Worm (Caenorhabditis elegans) whole organism, L4/young adult: ENCODE results near the gene C14E2.4.

ENCODE experiments used
- W03F9.2 ChIP-seq: fragments of 150-350 bp; optimal IDR thresholded peaks from 2 replicates; lab custom pipeline; 2014; ENCODE audit warnings: missing biosample characterization, missing genetic modification characterization
- dao-5 ChIP-seq: sonication (generic microtip); optimal IDR thresholded peaks from 2 replicates; lab custom pipeline; 2016; ENCODE audit warnings: missing genotype, missing genetic modification characterization, moderate library complexity, missing compliant biosample characterization
- him-1 ChIP-seq: sonication (generic microtip); optimal IDR thresholded peaks from 2 replicates; lab custom pipeline; 2016; ENCODE audit warnings: missing genotype, missing genetic modification reagents, missing genetic modification characterization, missing compliant biosample characterization

C14E2.4 gene

ce11 chrX:1821235-1821634 is at the start of gene C14E2.4:
Gene C14E2.4 (minus strand): TSS chrX:1821335.
- no peak for TF ChIP-seq him-1 (tag; lab: Kevin White, UChicago)

ce11 chrX:1864946-1865345 is 43.8 kb upstream of the C14E2.4 start, which contains the start of gene tbx-41:
Gene tbx-41 (plus strand): TSS chrX:1865246.
- no peak for TF ChIP-seq him-1 (tag; lab: Kevin White, UChicago)

DNA sequence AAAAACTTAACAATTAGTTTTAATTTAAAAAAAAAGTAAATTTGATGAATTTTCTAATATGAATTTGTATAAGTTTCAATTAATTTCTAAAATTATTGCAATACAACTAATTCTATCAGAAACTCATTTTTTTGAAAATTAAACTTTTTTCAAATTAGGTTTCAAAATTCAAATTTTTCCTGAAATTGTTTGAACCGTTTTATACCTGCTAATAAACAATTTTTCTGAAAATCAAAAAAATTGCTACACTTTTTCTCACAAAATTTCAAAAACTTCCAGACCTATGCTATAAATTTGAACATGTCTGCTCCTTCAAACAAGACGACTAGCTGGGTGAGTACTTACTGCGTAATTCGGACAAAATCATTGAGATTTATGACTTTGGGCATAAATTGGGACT is 39.3 kb upstream of the C14E2.4 start, which contains the start of gene T26C11.8:
Gene T26C11.8, plus strand, starts transcription at position 301 of the 400 bp plus-strand sequence.
- no peak for TF ChIP-seq W03F9.2 (tag; lab: Kevin White, UChicago)
- TF ChIP-seq dao-5 = no peak
- TF ChIP-seq him-1 (tag; lab: Kevin White, UChicago) = no peak

- TF ChIP-seq him-1 (tag; lab: Kevin White, UChicago) (no peak), dao-5 (peak; percentile 8)
Measured at ce11 chrX:1858616-1859015, 37.5 kb upstream of the C14E2.4 start.

ce11 chrX:1857777-1858176 is 36.6 kb upstream of the C14E2.4 start:
- no peak for TF ChIP-seq dao-5
- no peak for TF ChIP-seq W03F9.2 (tag; lab: Kevin White, UChicago)
- no peak for TF ChIP-seq him-1 (tag; lab: Kevin White, UChicago)

- no peak for TF ChIP-seq W03F9.2 (tag; lab: Kevin White, UChicago)
- TF ChIP-seq dao-5 = no peak
- no peak for TF ChIP-seq him-1 (tag; lab: Kevin White, UChicago)
Measured at ce11 chrX:1856160-1856559, 35.0 kb upstream of the C14E2.4 start, which contains the start of gene ceh-39. Gene ceh-39 (minus strand): TSS chrX:1856172.

ce11 chrX:1853596-1853995 is 32.5 kb upstream of the C14E2.4 start, which contains the start of gene T26C11.9:
Gene T26C11.9 (minus strand): TSS chrX:1853849.
- no peak for TF ChIP-seq dao-5
- TF ChIP-seq W03F9.2 (tag; lab: Kevin White, UChicago) = no peak
- TF ChIP-seq him-1 (tag; lab: Kevin White, UChicago) = no peak

DNA sequence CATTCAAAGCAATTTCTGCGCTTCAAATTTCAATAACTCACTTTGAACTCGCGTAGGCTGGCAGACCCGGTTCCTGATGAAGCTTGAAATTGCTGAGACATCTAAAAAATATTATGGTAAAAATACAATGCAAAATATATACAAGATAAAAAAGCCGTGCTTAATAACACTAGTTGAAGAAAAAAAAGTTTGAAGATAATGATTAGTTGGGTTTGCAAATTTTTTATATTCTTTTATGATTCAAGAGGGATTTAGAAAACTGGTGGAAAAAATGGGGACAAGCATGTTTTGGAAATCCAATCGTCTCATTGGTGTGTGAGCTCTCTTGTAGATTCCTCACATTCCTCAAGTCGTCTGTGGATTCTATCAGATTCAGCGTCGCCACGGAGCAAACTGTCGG is 31.5 kb upstream of the C14E2.4 start, which contains the start of gene ceh-21:
Gene ceh-21, minus strand, starts transcription at position 101 of the 400 bp plus-strand sequence.
- TF ChIP-seq W03F9.2 (tag; lab: Kevin White, UChicago) (no peak), him-1 (tag; lab: Kevin White, UChicago) (no peak), dao-5 (no peak)

- TF ChIP-seq dao-5 = no peak
- no peak for TF ChIP-seq W03F9.2 (tag; lab: Kevin White, UChicago)
- no peak for TF ChIP-seq him-1 (tag; lab: Kevin White, UChicago)
Measured at ce11 chrX:1850525-1850924, 29.4 kb upstream of the C14E2.4 start.

- TF ChIP-seq him-1 (tag; lab: Kevin White, UChicago) (no peak), W03F9.2 (tag; lab: Kevin White, UChicago) (no peak), dao-5 (no peak)
Measured at ce11 chrX:1848575-1848974, 27.4 kb upstream of the C14E2.4 start, which contains the start of gene ceh-41. Gene ceh-41 (minus strand): TSS chrX:1848675.

- TF ChIP-seq dao-5 (no peak), him-1 (tag; lab: Kevin White, UChicago) (no peak), W03F9.2 (tag; lab: Kevin White, UChicago) (no peak)
Measured at ce11 chrX:1847685-1848084, 26.6 kb upstream of the C14E2.4 start.

ce11 chrX:1845493-1845892 is 24.4 kb upstream of the C14E2.4 start, which contains the start of gene T26C11.4:
Gene T26C11.4 (minus strand): TSS chrX:1845546.
- TF ChIP-seq him-1 (tag; lab: Kevin White, UChicago) (no peak), dao-5 (no peak), W03F9.2 (tag; lab: Kevin White, UChicago) (no peak)

DNA sequence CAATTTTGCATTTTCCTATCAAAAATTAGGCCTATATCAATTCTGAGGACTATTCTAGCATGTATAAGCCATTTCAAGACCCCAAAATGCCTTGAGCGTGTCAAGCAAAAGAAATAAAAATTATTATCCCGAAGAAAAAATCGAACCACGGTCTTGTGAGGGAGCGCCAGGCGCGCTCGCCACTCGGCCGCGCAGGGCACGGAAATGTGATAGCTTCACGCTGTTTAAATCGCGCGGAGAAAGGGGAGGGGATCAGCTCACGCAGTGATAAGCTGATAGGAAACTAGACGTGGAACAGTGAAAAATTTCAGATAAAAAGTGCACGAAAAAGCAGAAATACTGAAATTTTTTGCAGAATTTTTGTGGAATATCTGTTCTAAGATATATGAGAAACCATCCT is 16.6 kb upstream of the C14E2.4 start:
- peak; percentile 45 for TF ChIP-seq him-1 (tag; lab: Kevin White, UChicago)
- TF ChIP-seq W03F9.2 (tag; lab: Kevin White, UChicago) = no peak
- TF ChIP-seq dao-5 = peak; percentile 58

- no peak for TF ChIP-seq him-1 (tag; lab: Kevin White, UChicago)
- no peak for TF ChIP-seq W03F9.2 (tag; lab: Kevin White, UChicago)
- TF ChIP-seq dao-5 = no peak
Measured at ce11 chrX:1830475-1830874, 9.3 kb upstream of the C14E2.4 start.

DNA sequence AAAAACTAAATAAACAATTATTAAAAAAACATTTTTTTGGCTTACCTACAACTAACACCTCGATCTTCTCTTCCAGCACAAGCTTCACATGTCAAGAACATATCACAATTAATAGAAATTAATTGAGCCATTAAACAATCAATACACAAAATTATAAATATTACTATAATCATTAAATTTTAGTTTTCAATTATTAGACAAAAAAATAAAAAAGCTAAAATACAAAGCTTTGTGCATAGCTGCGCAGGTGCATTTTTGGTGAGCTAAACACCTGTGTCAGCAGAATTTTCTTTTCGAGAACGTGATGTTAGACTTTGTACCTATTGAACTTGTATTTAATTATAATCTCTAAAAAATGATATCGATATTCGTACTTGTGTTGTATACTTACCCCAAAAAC is 8.8 kb upstream of the C14E2.4 start, which contains the start of gene C14E2.6:
Gene C14E2.6, minus strand, starts transcription at position 101 of the 400 bp plus-strand sequence.
- TF ChIP-seq dao-5 = no peak
- no peak for TF ChIP-seq him-1 (tag; lab: Kevin White, UChicago)
- no peak for TF ChIP-seq W03F9.2 (tag; lab: Kevin White, UChicago)
